Worm (Caenorhabditis elegans) whole organism, young adult: ENCODE data around the gene R10E11.5.

Experiments used
- B0035.1 ChIP-seq: sonication (generic microtip); optimal IDR thresholded peaks from 2 replicates; lab custom pipeline; 2016; ENCODE audit warnings: missing genetic modification characterization, mild to moderate bottlenecking, missing compliant biosample characterization, missing genotype, missing genetic modification reagents
- B0261.1 ChIP-seq: sonication (generic microtip); optimal IDR thresholded peaks from 2 replicates; lab custom pipeline; 2016; ENCODE audit warnings: mild to moderate bottlenecking, missing genetic modification characterization, moderate library complexity, missing compliant biosample characterization
- C06A6.2 ChIP-seq: fragments of 200-800 bp; sonication (Bioruptor generic); conservative IDR thresholded peaks from 2 replicates; pipeline ENCODE4 v1.3.6; 2022; ENCODE audit warnings: missing genetic modification characterization, missing compliant biosample characterization
- F33H1.4 ChIP-seq: fragments of 200-800 bp; sonication (Bioruptor generic); IDR thresholded peaks from 2 replicates; pipeline ENCODE4 v1.3.6; 2022; ENCODE audit warnings: missing genetic modification reagents, missing genetic modification characterization, missing compliant biosample characterization
- F39B2.1 ChIP-seq: fragments of 200-800 bp; sonication (Bioruptor generic); IDR thresholded peaks from 2 replicates; pipeline ENCODE4 v1.3.6; 2022; ENCODE audit warnings: missing genetic modification reagents, missing genetic modification characterization, missing compliant biosample characterization
- F55B11.4 ChIP-seq: sonication (generic microtip); optimal IDR thresholded peaks from 2 replicates; lab custom pipeline; 2016; ENCODE audit warnings: missing compliant biosample characterization, missing genetic modification characterization, borderline replicate concordance; ENCODE audit not compliant: insufficient read depth
- T26A5.8 ChIP-seq: sonication (generic microtip); optimal IDR thresholded peaks from 2 replicates; lab custom pipeline; 2016; ENCODE audit warnings: missing genetic modification characterization, missing compliant biosample characterization
- Y53F4B.3 ChIP-seq: fragments of 200-800 bp; sonication (Bioruptor generic); IDR thresholded peaks from 2 replicates; pipeline ENCODE4 v1.3.6; 2022; ENCODE audit warnings: missing genetic modification reagents, missing genetic modification characterization, missing compliant biosample characterization
- Y53G8AR.9 ChIP-seq: fragments of 200-800 bp; sonication (Bioruptor generic); conservative IDR thresholded peaks from 2 replicates; pipeline ENCODE4 v1.3.6; 2022; ENCODE audit warnings: missing genetic modification reagents, missing genetic modification characterization, missing compliant biosample characterization
- aptf-2 ChIP-seq: fragments of 200-800 bp; sonication (Bioruptor generic); conservative IDR thresholded peaks from 2 replicates; pipeline ENCODE4 v1.3.6; 2022; ENCODE audit warnings: missing genetic modification reagents, missing genetic modification characterization, missing compliant biosample characterization
- aptf-3 ChIP-seq: fragments of 200-800 bp; sonication (Bioruptor generic); IDR thresholded peaks from 2 replicates; pipeline ENCODE4 v1.3.6; 2022; ENCODE audit warnings: missing genetic modification characterization, missing compliant biosample characterization
- attf-5 ChIP-seq: fragments of 200-800 bp; sonication (Bioruptor generic); optimal IDR thresholded peaks from 2 replicates; lab custom pipeline; 2018; ENCODE audit warnings: mild to moderate bottlenecking, missing genetic modification characterization, missing compliant biosample characterization
- cebp-2 ChIP-seq: fragments of 200-800 bp; sonication (Bioruptor generic); IDR thresholded peaks from 2 replicates; pipeline ENCODE4 v1.3.6; 2022; ENCODE audit warnings: missing genetic modification characterization, missing compliant biosample characterization
- ceh-100 ChIP-seq: fragments of 200-800 bp; sonication (Bioruptor generic); IDR thresholded peaks from 2 replicates; pipeline ENCODE4 v1.3.6; 2022; ENCODE audit warnings: missing genetic modification reagents, missing genetic modification characterization, missing compliant biosample characterization
- chd-7 ChIP-seq: sonication (generic microtip); optimal IDR thresholded peaks from 2 replicates; lab custom pipeline; 2016; ENCODE audit warnings: mild to moderate bottlenecking, missing genetic modification characterization, moderate library complexity, missing compliant biosample characterization
- him-1 ChIP-seq: sonication (generic microtip); optimal IDR thresholded peaks from 2 replicates; lab custom pipeline; 2016; ENCODE audit warnings: missing genotype, missing genetic modification reagents, missing genetic modification characterization, missing compliant biosample characterization
- hmg-1.2 ChIP-seq: fragments of 200-800 bp; sonication (Bioruptor generic); IDR thresholded peaks from 2 replicates; pipeline ENCODE4 v1.3.6; 2022; ENCODE audit warnings: missing genetic modification reagents, missing genetic modification characterization, missing compliant biosample characterization
- hmg-20 ChIP-seq: fragments of 200-800 bp; sonication (Bioruptor generic); IDR thresholded peaks from 2 replicates; pipeline ENCODE4 v1.3.6; 2022; ENCODE audit warnings: missing genetic modification reagents, missing genetic modification characterization, missing compliant biosample characterization
- hsf-1 ChIP-seq: fragments of 200-800 bp; sonication (Bioruptor generic); IDR thresholded peaks from 2 replicates; pipeline ENCODE4 v1.3.6; 2022; ENCODE audit warnings: missing genetic modification reagents, missing genetic modification characterization, missing compliant biosample characterization
- lin-26 ChIP-seq: fragments of 200-800 bp; sonication (Bioruptor generic); IDR thresholded peaks from 2 replicates; pipeline ENCODE4 v1.3.6; 2022; ENCODE audit warnings: missing genetic modification reagents, missing genetic modification characterization, missing compliant biosample characterization
- lin-40 ChIP-seq: sonication (generic microtip); optimal IDR thresholded peaks from 2 replicates; lab custom pipeline; 2016; ENCODE audit warnings: missing genetic modification characterization, mild to moderate bottlenecking, missing compliant biosample characterization, missing genotype, missing genetic modification reagents
- lir-1 ChIP-seq: fragments of 200-800 bp; sonication (Bioruptor generic); conservative IDR thresholded peaks from 2 replicates; pipeline ENCODE4 v1.3.6; 2022; ENCODE audit warnings: missing genetic modification reagents, missing genetic modification characterization, missing compliant biosample characterization
- madf-6 ChIP-seq: fragments of 200-800 bp; sonication (Bioruptor generic); IDR thresholded peaks from 2 replicates; pipeline ENCODE4 v1.3.6; 2022; ENCODE audit warnings: missing genetic modification reagents, missing genetic modification characterization, missing compliant biosample characterization
- madf-8 ChIP-seq: fragments of 200-800 bp; sonication (Bioruptor generic); conservative IDR thresholded peaks from 2 replicates; pipeline ENCODE4 v1.3.6; 2022; ENCODE audit warnings: missing genetic modification reagents, missing genetic modification characterization, missing compliant biosample characterization
- mcd-1 ChIP-seq: fragments of 200-800 bp; sonication (Bioruptor generic); IDR thresholded peaks from 2 replicates; pipeline ENCODE4 v1.3.6; 2022; ENCODE audit warnings: missing genetic modification reagents, missing genetic modification characterization, missing compliant biosample characterization
- nfya-1 ChIP-seq: sonication (generic microtip); optimal IDR thresholded peaks from 2 replicates; lab custom pipeline; 2017; ENCODE audit warnings: antibody characterized with exemption, missing compliant biosample characterization, missing genetic modification characterization, borderline replicate concordance; ENCODE audit not compliant: insufficient read depth
- nhr-179 ChIP-seq: sonication (generic microtip); optimal IDR thresholded peaks from 2 replicates; lab custom pipeline; 2016; ENCODE audit warnings: mild to moderate bottlenecking, missing genetic modification characterization, missing compliant biosample characterization
- pbrm-1 ChIP-seq: fragments of 200-800 bp; sonication (Bioruptor generic); IDR thresholded peaks from 2 replicates; pipeline ENCODE4 v1.3.6; 2022; ENCODE audit warnings: missing genetic modification reagents, missing genetic modification characterization, missing compliant biosample characterization
- rec-8 ChIP-seq, 2 experiments: sonication (generic microtip); optimal IDR thresholded peaks; 2 replicates each; lab custom pipeline; 2016; ENCODE audit warnings: mild to moderate bottlenecking in 2 of 2, missing genetic modification characterization in 2 of 2, missing genetic modification reagents in 2 of 2, missing genotype in 2 of 2, missing biosample characterization in 1 of 2, missing compliant biosample characterization in 1 of 2, moderate library complexity in 1 of 2
- rpc-1 ChIP-seq, 2 experiments: fragments of 150-350 bp in 1 of 2; sonication (generic microtip) in 1 of 2; optimal IDR thresholded peaks; 2 replicates each; lab custom pipeline; 2014 to 2018; ENCODE audit warnings: missing biosample characterization in 1 of 2, missing genetic modification characterization in 1 of 2, missing genetic modification reagents in 1 of 2, missing genotype in 1 of 2
- sea-2 ChIP-seq: fragments of 200-800 bp; sonication (Bioruptor generic); IDR thresholded peaks from 2 replicates; pipeline ENCODE4 v1.3.6; 2022; ENCODE audit warnings: missing genetic modification characterization, missing compliant biosample characterization
- snpc-3.4 ChIP-seq: sonication (generic microtip); optimal IDR thresholded peaks from 2 replicates; lab custom pipeline; 2017; ENCODE audit warnings: missing genetic modification characterization, mild to moderate bottlenecking, missing compliant biosample characterization, antibody characterized with exemption, moderate library complexity, missing genotype, missing genetic modification reagents
- unc-130 ChIP-seq: sonication (generic microtip); optimal IDR thresholded peaks from 2 replicates; lab custom pipeline; 2016; ENCODE audit warnings: missing genetic modification reagents, missing genetic modification characterization, missing compliant biosample characterization
- ztf-18 ChIP-seq: sonication (generic microtip); optimal IDR thresholded peaks from 2 replicates; lab custom pipeline; 2016; ENCODE audit warnings: missing genotype, mild to moderate bottlenecking, missing genetic modification characterization, missing compliant biosample characterization
- ztf-6 ChIP-seq: fragments of 200-800 bp; sonication (Bioruptor generic); IDR thresholded peaks from 2 replicates; pipeline ENCODE4 v1.3.6; 2022; ENCODE audit warnings: missing genetic modification reagents, missing genetic modification characterization, missing compliant biosample characterization

Gene R10E11.5

DNA sequence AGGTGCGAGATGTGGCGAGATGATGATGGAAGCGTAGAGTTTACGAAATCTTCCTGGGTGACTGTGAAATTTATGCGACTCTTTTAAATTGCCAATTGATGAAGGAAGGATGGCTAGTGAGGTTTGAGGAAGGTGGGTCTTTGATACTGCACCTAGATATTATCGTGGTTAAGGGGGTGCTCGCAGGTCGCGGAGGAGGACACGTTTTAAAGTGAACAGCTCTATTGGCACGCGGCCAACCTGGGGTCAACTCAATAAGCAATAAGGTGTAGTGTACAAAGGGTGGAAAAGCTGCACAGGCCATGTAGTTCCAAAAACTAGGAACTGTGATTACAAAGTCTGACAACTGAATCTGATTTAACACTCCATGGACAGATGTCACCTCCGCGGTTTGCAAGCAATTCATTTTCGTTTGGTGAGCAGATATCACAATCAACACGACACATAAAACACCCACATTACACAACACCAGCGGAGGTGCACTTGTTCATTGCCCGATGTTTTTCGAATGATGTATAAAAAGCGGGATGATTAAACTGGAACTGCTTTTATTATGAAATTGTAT is 44.0 kb downstream of the R10E11.5 start (continued):
- TF ChIP-seq ztf-18 (tag; lab: Kevin White, UChicago) = peak; percentile 37
- TF ChIP-seq rpc-1 (optimal IDR thresholded peaks at IDR 0.05; lab: Kevin White, UChicago) = no peak
- TF ChIP-seq rpc-1 (tag; optimal IDR thresholded peaks at IDR 0.05; lab: Kevin White, UChicago) = no peak
- TF ChIP-seq mcd-1 (GFP tag; lab: Robert Waterston, UW) = 0 out of 2 replicates have a peak, but pooled peaks have one; percentile 17
- TF ChIP-seq Y53G8AR.9 (GFP tag; lab: Robert Waterston, UW) = peak; percentile 72; the same call in 1 of the 2 replicates
- no peak for TF ChIP-seq ztf-6 (GFP tag; lab: Robert Waterston, UW)
- TF ChIP-seq sea-2 = no peak
- TF ChIP-seq madf-8 (GFP tag; lab: Robert Waterston, UW) = no peak
- no peak for TF ChIP-seq lin-26 (GFP tag; lab: Robert Waterston, UW)

DNA sequence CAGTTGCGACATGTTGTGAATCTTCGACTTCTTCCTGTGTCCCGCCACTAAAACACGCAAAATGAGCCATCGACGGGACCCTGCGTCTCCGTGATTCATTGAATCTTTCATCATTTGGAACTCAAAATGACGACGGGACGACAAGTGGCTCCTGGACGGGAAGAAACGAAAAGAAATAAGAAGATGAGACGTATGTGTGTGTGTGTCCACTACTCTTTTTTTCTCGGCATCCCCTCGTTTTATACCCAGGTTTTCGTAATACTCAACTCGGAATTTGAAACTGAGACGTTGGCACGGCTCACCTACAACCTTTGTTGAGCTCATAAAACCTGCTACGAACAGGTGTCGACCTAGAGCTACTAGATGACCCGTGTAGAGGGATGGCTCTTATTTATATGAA is 44.9 kb downstream of the R10E11.5 start:
- TF ChIP-seq lir-1 = no peak
- no peak for TF ChIP-seq mcd-1 (GFP tag; lab: Robert Waterston, UW)
- TF ChIP-seq hsf-1 (GFP tag; lab: Robert Waterston, UW) = no peak
- no peak for TF ChIP-seq nhr-179
- no peak for TF ChIP-seq unc-130 (GFP tag; lab: Kevin White, UChicago)
- TF ChIP-seq Y53F4B.3 = no peak
- no peak for TF ChIP-seq C06A6.2 (GFP tag; lab: Robert Waterston, UW)
- TF ChIP-seq ztf-18 (tag; lab: Kevin White, UChicago) = no peak
- TF ChIP-seq pbrm-1 (GFP tag; lab: Robert Waterston, UW) = no peak
- no peak for TF ChIP-seq cebp-2 (GFP tag; lab: Robert Waterston, UW)
- no peak for TF ChIP-seq rec-8 (tag; optimal IDR thresholded peaks at IDR 0.05; lab: Kevin White, UChicago)
- TF ChIP-seq madf-6 (GFP tag; lab: Robert Waterston, UW) = no peak
- no peak for TF ChIP-seq nfya-1
- TF ChIP-seq aptf-3 (GFP tag; lab: Robert Waterston, UW) = no peak
- no peak for TF ChIP-seq F33H1.4 (GFP tag; lab: Robert Waterston, UW)
- no peak for TF ChIP-seq F39B2.1
- no peak for TF ChIP-seq snpc-3.4
- no peak for TF ChIP-seq lin-26 (GFP tag; lab: Robert Waterston, UW)
- TF ChIP-seq chd-7 = no peak

DNA sequence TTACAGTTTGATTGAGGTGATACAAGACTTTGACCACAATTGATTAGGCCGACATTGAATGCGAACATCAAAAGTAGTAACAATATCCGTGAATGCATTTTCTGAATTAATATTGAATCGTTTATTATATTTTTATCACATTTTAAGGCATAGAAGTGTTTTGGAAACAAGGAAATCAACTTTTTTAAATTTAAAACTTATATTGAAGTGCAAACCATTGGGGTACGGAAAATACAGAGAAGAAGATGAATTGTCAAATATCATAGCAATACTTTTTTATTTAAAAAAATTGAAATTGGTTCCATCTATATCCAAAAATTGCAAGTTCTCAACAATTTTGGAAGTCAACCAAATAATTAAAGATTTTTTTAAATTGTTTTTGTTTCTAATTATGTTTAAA is 46.2 kb downstream of the R10E11.5 start, which contains the start of gene T05G5.1:
Gene T05G5.1, minus strand, starts transcription at position 101 of the 400 bp plus-strand sequence.
- TF ChIP-seq him-1 (tag; lab: Kevin White, UChicago) (no peak), aptf-2 (GFP tag; lab: Robert Waterston, UW) (no peak), F55B11.4 (tag; lab: Kevin White, UChicago) (no peak), lin-40 (tag; lab: Kevin White, UChicago) (no peak)
- TF ChIP-seq, all 124 proteins: peak for 0

DNA sequence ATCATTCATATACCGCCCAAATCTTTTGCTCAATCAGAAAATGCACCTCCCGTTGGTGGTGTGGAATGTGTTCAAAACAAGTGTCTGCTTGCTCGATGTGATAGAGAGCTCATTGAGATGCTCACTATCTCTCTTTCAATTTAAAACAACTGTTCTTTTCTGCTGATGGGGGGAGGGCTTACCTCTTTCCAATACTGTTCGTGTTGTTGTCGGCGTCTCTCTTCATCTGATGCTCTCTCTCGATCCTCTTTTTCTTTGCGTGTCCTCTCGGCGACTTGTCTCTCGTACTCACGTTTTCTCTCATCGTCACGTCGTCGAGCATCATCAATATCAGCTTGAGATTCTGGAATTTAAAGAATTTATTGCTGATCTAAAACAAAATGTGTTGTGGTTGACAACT is 47.5 kb downstream of the R10E11.5 start:
- no peak for TF ChIP-seq rpc-1 (optimal IDR thresholded peaks at IDR 0.05; lab: Kevin White, UChicago)
- no peak for TF ChIP-seq rpc-1 (tag; optimal IDR thresholded peaks at IDR 0.05; lab: Kevin White, UChicago)
- no peak for TF ChIP-seq ceh-100 (GFP tag; lab: Robert Waterston, UW)
- TF ChIP-seq B0035.1 = no peak
- TF ChIP-seq attf-5 (GFP tag; lab: Kevin White, UChicago) = no peak
- TF ChIP-seq T26A5.8 (tag; lab: Kevin White, UChicago) = no peak
- no peak for TF ChIP-seq hmg-20 (GFP tag; lab: Robert Waterston, UW)
- TF ChIP-seq B0261.1 = no peak
- peak; percentile 57; the same call in 1 of the 2 replicates for TF ChIP-seq hmg-1.2 (GFP tag; lab: Robert Waterston, UW)
